Worm (Caenorhabditis elegans): ENCODE measurements around the gene T08B6.9.

T08B6.9 gene

ce11 chrIV:4890543-4890942, at the start of gene T08B6.9:
T08B6.9 (plus strand) TSS chrIV:4890843.
- TF ChIP-seq lin-32 (GFP tag; optimal IDR thresholded peaks at IDR 0.05) (no peak), zip-8 (tag; optimal IDR thresholded peaks at IDR 0.05) (no peak), ces-1 (GFP tag; optimal IDR thresholded peaks at IDR 0.05) (no peak), cnd-1 (tag; optimal IDR thresholded peaks at IDR 0.05) (no peak), drap-1 (GFP tag; optimal IDR thresholded peaks at IDR 0.05) (no peak), unc-120 (tag; optimal IDR thresholded peaks at IDR 0.05; ENCODE audit: poor library complexity, severe bottlenecking) (no peak)

ce11 chrIV:4842030-4842429, 48.6 kb upstream of the T08B6.9 start:
- no peak for TF ChIP-seq lsy-2 (tag; optimal IDR thresholded peaks at IDR 0.05)
- TF ChIP-seq drap-1 (GFP tag; optimal IDR thresholded peaks at IDR 0.05), result no peak
- TF ChIP-seq mep-1 (tag; optimal IDR thresholded peaks at IDR 0.05), result no peak
- TF ChIP-seq unc-120 (tag; optimal IDR thresholded peaks at IDR 0.05; ENCODE audit: poor library complexity, severe bottlenecking), result no peak
- TF ChIP-seq tbx-8 (GFP tag; optimal IDR thresholded peaks at IDR 0.05), result no peak
- TF ChIP-seq elt-3 (tag; optimal IDR thresholded peaks at IDR 0.05), result no peak
- TF ChIP-seq hlh-1 (tag; optimal IDR thresholded peaks at IDR 0.05), result no peak
- TF ChIP-seq unc-62 (GFP tag; optimal IDR thresholded peaks at IDR 0.05), result no peak
- no peak for TF ChIP-seq ceh-43 (GFP tag; optimal IDR thresholded peaks at IDR 0.05)
- no peak for TF ChIP-seq sem-2 (GFP tag; optimal IDR thresholded peaks at IDR 0.05)
- no peak for TF ChIP-seq ceh-83 (GFP tag; optimal IDR thresholded peaks at IDR 0.05)
- no peak for TF ChIP-seq M03D4.4 (tag; optimal IDR thresholded peaks at IDR 0.05)
- no peak for TF ChIP-seq pha-4 (tag; optimal IDR thresholded peaks at IDR 0.05)
- no peak for TF ChIP-seq ztf-11 (tag; optimal IDR thresholded peaks at IDR 0.05)
- TF ChIP-seq blmp-1 (tag; optimal IDR thresholded peaks at IDR 0.05), result no peak
- TF ChIP-seq cnd-1 (tag; optimal IDR thresholded peaks at IDR 0.05), result no peak
- TF ChIP-seq ces-1 (GFP tag; optimal IDR thresholded peaks at IDR 0.05), result no peak
- TF ChIP-seq elt-1 (tag; optimal IDR thresholded peaks at IDR 0.05; ENCODE audit: borderline replicate concordance, insufficient read depth), result no peak

DNA sequence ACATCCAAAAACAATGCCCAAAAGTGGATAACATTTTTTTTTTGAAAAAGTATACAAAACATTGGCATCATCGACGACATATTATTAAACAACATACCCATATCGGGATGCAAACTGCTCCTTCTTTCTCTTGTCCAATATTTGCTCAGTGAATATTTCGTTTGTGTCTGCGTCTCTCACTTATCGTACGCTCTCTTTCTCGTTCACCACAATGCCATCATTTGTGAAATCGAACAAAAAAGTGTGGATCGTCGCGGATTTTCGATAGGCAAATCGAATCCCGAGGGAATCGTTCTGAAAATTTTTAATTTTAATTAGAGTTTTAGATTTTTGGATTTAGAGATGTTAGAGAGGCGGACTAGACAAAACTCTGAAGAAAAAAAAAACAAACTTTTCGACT, 43.9 kb upstream of the T08B6.9 start, which contains the start of gene tat-2:
Gene tat-2, minus strand, starts transcription at position 101 of the 400 bp plus-strand sequence.
- TF ChIP-seq lin-32 (GFP tag; optimal IDR thresholded peaks at IDR 0.05) (no peak), unc-120 (tag; optimal IDR thresholded peaks at IDR 0.05; ENCODE audit: poor library complexity, severe bottlenecking) (no peak), cnd-1 (tag; optimal IDR thresholded peaks at IDR 0.05) (no peak), bed-3 (GFP tag; optimal IDR thresholded peaks at IDR 0.05) (no peak), hlh-1 (tag; optimal IDR thresholded peaks at IDR 0.05) (no peak), elt-3 (tag; optimal IDR thresholded peaks at IDR 0.05) (no peak), nhr-12 (tag; optimal IDR thresholded peaks at IDR 0.05) (no peak), elt-1 (tag; optimal IDR thresholded peaks at IDR 0.05; ENCODE audit: borderline replicate concordance, insufficient read depth) (no peak), lsy-2 (tag; optimal IDR thresholded peaks at IDR 0.05) (no peak), nhr-76 (tag; optimal IDR thresholded peaks at IDR 0.05) (no peak), nhr-2 (tag; optimal IDR thresholded peaks at IDR 0.05) (no peak), snpc-4 (tag; optimal IDR thresholded peaks at IDR 0.05) (no peak), ztf-11 (tag; optimal IDR thresholded peaks at IDR 0.05) (no peak), ceh-83 (GFP tag; optimal IDR thresholded peaks at IDR 0.05) (no peak), pha-4 (tag; optimal IDR thresholded peaks at IDR 0.05) (no peak), unc-62 (GFP tag; optimal IDR thresholded peaks at IDR 0.05) (no peak), tbx-8 (GFP tag; optimal IDR thresholded peaks at IDR 0.05) (no peak), mls-2 (tag; optimal IDR thresholded peaks at IDR 0.05) (no peak)

DNA sequence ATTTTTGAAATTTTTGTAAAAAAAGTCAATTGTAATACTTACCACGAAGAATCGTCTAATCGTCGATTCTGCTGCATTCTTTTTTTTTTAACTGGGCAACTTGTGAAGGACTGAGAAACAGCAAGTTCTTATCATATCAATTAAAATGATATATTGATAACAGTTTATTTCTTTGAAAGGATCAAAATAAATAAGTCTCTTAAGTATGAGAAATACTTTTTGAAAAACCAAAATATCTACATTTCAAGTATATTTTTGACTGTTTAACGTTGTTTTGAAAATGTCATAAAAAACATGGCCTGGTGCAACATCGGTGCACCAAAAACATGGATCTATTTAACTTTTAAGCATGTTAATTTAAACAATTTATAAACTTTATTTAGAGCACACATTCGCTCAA, 34.4 kb upstream of the T08B6.9 start, which contains the start of gene Y17G9A.2:
Gene Y17G9A.2, minus strand, starts transcription at position 101 of the 400 bp plus-strand sequence.
- no peak for TF ChIP-seq blmp-1 (tag; optimal IDR thresholded peaks at IDR 0.05)
- no peak for TF ChIP-seq mab-5 (tag; optimal IDR thresholded peaks at IDR 0.05)
- no peak for TF ChIP-seq nhr-76 (tag; optimal IDR thresholded peaks at IDR 0.05)
- TF ChIP-seq hlh-1 (tag; optimal IDR thresholded peaks at IDR 0.05), result no peak
- TF ChIP-seq mep-1 (tag; optimal IDR thresholded peaks at IDR 0.05), result no peak
- no peak for TF ChIP-seq unc-120 (tag; optimal IDR thresholded peaks at IDR 0.05; ENCODE audit: poor library complexity, severe bottlenecking)
- TF ChIP-seq nhr-2 (tag; optimal IDR thresholded peaks at IDR 0.05), result no peak
- TF ChIP-seq cnd-1 (tag; optimal IDR thresholded peaks at IDR 0.05), result no peak
- no peak for TF ChIP-seq ceh-43 (GFP tag; optimal IDR thresholded peaks at IDR 0.05)
- TF ChIP-seq flh-1 (GFP tag; optimal IDR thresholded peaks at IDR 0.05), result no peak
- no peak for TF ChIP-seq sptf-1 (tag; optimal IDR thresholded peaks at IDR 0.05)
- TF ChIP-seq ham-2 (GFP tag; optimal IDR thresholded peaks at IDR 0.05), result no peak

- TF ChIP-seq ceh-83 (GFP tag; optimal IDR thresholded peaks at IDR 0.05), result no peak
- no peak for TF ChIP-seq ztf-11 (tag; optimal IDR thresholded peaks at IDR 0.05)
- TF ChIP-seq hlh-1 (tag; optimal IDR thresholded peaks at IDR 0.05), result no peak
- TF ChIP-seq M03D4.4 (tag; optimal IDR thresholded peaks at IDR 0.05), result no peak
- TF ChIP-seq unc-120 (tag; optimal IDR thresholded peaks at IDR 0.05; ENCODE audit: poor library complexity, severe bottlenecking), result no peak
- no peak for TF ChIP-seq nhr-28 (tag; optimal IDR thresholded peaks at IDR 0.05)
- no peak for TF ChIP-seq ces-1 (GFP tag; optimal IDR thresholded peaks at IDR 0.05)
- TF ChIP-seq nhr-76 (tag; optimal IDR thresholded peaks at IDR 0.05), result no peak
- no peak for TF ChIP-seq sptf-1 (tag; optimal IDR thresholded peaks at IDR 0.05)
- TF ChIP-seq lin-13 (tag; optimal IDR thresholded peaks at IDR 0.05), result no peak
- TF ChIP-seq ceh-39 (tag; optimal IDR thresholded peaks at IDR 0.05), result no peak
- TF ChIP-seq nhr-12 (tag; optimal IDR thresholded peaks at IDR 0.05), result no peak
- no peak for TF ChIP-seq elt-3 (tag; optimal IDR thresholded peaks at IDR 0.05)
- no peak for TF ChIP-seq drap-1 (GFP tag; optimal IDR thresholded peaks at IDR 0.05)
- no peak for TF ChIP-seq unc-39 (tag; optimal IDR thresholded peaks at IDR 0.05)
- TF ChIP-seq pha-4 (tag; optimal IDR thresholded peaks at IDR 0.05), result no peak
- TF ChIP-seq lin-32 (GFP tag; optimal IDR thresholded peaks at IDR 0.05), result no peak
Measured at ce11 chrIV:4858573-4858972, 32.1 kb upstream of the T08B6.9 start, which contains the start of gene Y17G9A.3. Y17G9A.3 (minus strand) TSS chrIV:4858673.
